Fruit fly (Drosophila melanogaster): ENCODE results near the gene CG43082.

CG43082 gene

DNA sequence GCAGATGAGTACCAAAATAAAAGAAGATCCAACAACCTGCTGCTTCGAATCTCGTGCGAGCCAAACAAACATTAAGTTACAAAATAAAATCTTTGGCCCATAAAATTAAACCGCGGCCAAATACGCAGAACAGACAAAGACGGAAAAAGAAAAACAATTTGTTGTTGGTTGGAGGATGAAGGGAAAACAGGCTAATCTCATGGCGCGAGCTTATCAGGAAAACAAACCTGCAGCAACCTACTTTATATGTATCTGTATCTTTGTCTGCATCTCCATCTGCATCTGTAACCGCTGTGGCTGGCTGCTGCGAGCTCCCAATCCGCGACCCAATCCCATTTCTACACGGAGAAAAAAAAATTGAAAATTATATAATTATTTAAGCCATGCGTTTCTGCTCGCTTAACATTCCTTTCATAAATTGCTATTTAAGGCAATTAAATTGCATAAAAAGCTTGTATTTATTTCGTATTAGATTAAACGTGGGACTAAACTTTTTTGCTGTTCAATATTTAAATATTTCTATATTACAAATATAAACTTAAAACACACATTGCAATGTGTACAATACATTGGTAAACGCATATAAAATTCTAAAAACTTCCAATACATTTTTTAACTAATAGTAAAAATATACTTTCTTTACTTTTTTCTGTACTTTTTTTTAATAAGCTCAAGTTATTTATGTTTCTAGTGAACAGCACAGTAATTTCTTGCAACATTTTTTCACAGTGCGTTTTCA is 31.3 kb downstream of the CG43082 start (continued):
- peak; percentile 62 for TF ChIP-seq fd96Cb (tag; optimal IDR thresholded peaks at IDR 0.05)
- TF ChIP-seq nmo (GFP tag; optimal IDR thresholded peaks at IDR 0.05): peak; percentile 77
- TF ChIP-seq Lim3 (GFP tag; IDR thresholded peaks at IDR 0.05): no peak

DNA sequence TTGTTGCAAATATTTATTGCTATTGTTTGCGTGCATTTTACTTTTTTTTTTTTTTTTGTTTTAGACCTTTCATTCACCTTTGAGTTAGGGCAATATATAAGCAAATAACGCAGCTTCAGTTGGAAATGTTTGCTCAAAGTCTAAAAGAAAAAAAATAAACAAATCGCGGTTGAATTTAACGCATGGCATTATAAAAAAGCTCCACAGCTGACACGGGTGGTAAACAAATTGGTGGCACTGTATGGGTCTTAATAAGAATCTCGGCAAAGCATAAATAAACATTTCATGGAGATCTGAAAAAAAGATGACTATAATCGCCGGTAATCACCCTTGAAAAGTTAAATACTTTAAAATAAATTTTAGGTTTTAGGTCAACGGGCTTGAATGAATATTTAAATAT is 32.7 kb downstream of the CG43082 start:
- peak; percentile 65 for TF ChIP-seq sens (GFP tag)
- TF ChIP-seq dpn (GFP tag; optimal IDR thresholded peaks at IDR 0.05): peak in 1 of 2 experiments; percentile 7
- peak; percentile 59 for TF ChIP-seq Med (GFP tag)
- peak in 1 of 2 experiments; percentile 7 for TF ChIP-seq Hr51 (GFP tag; optimal IDR thresholded peaks at IDR 0.05)
- no peak for TF ChIP-seq CG10654 (GFP tag; optimal IDR thresholded peaks at IDR 0.05)
- TF ChIP-seq Asciz (GFP tag; optimal IDR thresholded peaks at IDR 0.05): peak; percentile 24
- peak; percentile 21 for TF ChIP-seq lab (GFP tag; optimal IDR thresholded peaks at IDR 0.05)
- no peak for TF ChIP-seq CTCF (GFP tag; optimal IDR thresholded peaks at IDR 0.05)
- TF ChIP-seq crp (GFP tag; optimal IDR thresholded peaks at IDR 0.05): no peak
- 0 out of 3 replicates have a peak, but pooled peaks have one; percentile 43 for TF ChIP-seq otp (GFP tag; IDR thresholded peaks at IDR 0.05)
- TF ChIP-seq Sin3A (optimal IDR thresholded peaks at IDR 0.05): no peak
- TF ChIP-seq oc (tag; optimal IDR thresholded peaks at IDR 0.05): peak; percentile 48
- TF ChIP-seq hb (GFP tag; IDR thresholded peaks at IDR 0.05; ENCODE audit: partially characterized antibody): no peak
- TF ChIP-seq fd102C (GFP tag; optimal IDR thresholded peaks at IDR 0.05): no peak
- TF ChIP-seq repo (GFP tag; optimal IDR thresholded peaks at IDR 0.05): no peak
- no peak for TF ChIP-seq hbn (GFP tag; IDR thresholded peaks at IDR 0.05; ENCODE audit: partially characterized antibody)
- peak; percentile 81 for TF ChIP-seq CG8388 (GFP tag; optimal IDR thresholded peaks at IDR 0.05)
- no peak for TF ChIP-seq CG16863 (GFP tag; optimal IDR thresholded peaks at IDR 0.05)
- TF ChIP-seq Usf (GFP tag; optimal IDR thresholded peaks at IDR 0.05): no peak
- TF ChIP-seq row (GFP tag; IDR thresholded peaks at IDR 0.05): peak; percentile 33; the same call in 1 of the 3 replicates
- TF ChIP-seq PHDP (tag; optimal IDR thresholded peaks at IDR 0.05): peak; percentile 12
- TF ChIP-seq CG11504 (tag; optimal IDR thresholded peaks at IDR 0.05): no peak
- no peak for TF ChIP-seq lbe (GFP tag; optimal IDR thresholded peaks at IDR 0.05)
- no peak for TF ChIP-seq tap (tag; optimal IDR thresholded peaks at IDR 0.05)
- TF ChIP-seq dysf (GFP tag; IDR thresholded peaks at IDR 0.05): 0 out of 3 replicates have a peak, but pooled peaks have one; percentile 29
- no peak for TF ChIP-seq Sry-δ (GFP tag; optimal IDR thresholded peaks at IDR 0.05)
- no peak for TF ChIP-seq abd-A (tag; optimal IDR thresholded peaks at IDR 0.05)
- TF ChIP-seq CG18619 (GFP tag; optimal IDR thresholded peaks at IDR 0.05): peak; percentile 5
- no peak for TF ChIP-seq ase (GFP tag; IDR thresholded peaks at IDR 0.05)
- TF ChIP-seq Dfd (GFP tag; optimal IDR thresholded peaks at IDR 0.05): no peak
- peak; percentile 7 for TF ChIP-seq CG8281 (tag; optimal IDR thresholded peaks at IDR 0.05)
- no peak for TF ChIP-seq mld (GFP tag; IDR thresholded peaks at IDR 0.05; ENCODE audit: partially characterized antibody)
- no peak for TF ChIP-seq en (GFP tag; optimal IDR thresholded peaks at IDR 0.05)
- no peak for TF ChIP-seq CG10366 (GFP tag; IDR thresholded peaks at IDR 0.05)
- TF ChIP-seq Hmr (GFP tag; optimal IDR thresholded peaks at IDR 0.05): peak; percentile 9
- peak; percentile 27 for TF ChIP-seq CG1233 (GFP tag; optimal IDR thresholded peaks at IDR 0.05)
- no peak for TF ChIP-seq CHES-1-like (GFP tag; optimal IDR thresholded peaks at IDR 0.05)
- no peak for TF ChIP-seq CG31388 (GFP tag; optimal IDR thresholded peaks at IDR 0.05)
- TF ChIP-seq CG13296 (GFP tag; optimal IDR thresholded peaks at IDR 0.05): peak; percentile 38
- TF ChIP-seq CG12391 (tag; optimal IDR thresholded peaks at IDR 0.05): no peak
- no peak for TF ChIP-seq maf-S (GFP tag; optimal IDR thresholded peaks at IDR 0.05)
- no peak for TF ChIP-seq yki (optimal IDR thresholded peaks at IDR 0.05)
- no peak for TF ChIP-seq ken (GFP tag; IDR thresholded peaks at IDR 0.05)
- no peak for TF ChIP-seq CG3847 (GFP tag; IDR thresholded peaks at IDR 0.05)
- peak; percentile 4 for TF ChIP-seq Sox102F (GFP tag; optimal IDR thresholded peaks at IDR 0.05)
